Fruit fly (Drosophila melanogaster) whole organism, embryonic: ENCODE measurements around the gene CG10863.
A peak's percentile ranks its signal among the peaks of the same experiment; 100 is the strongest.

Source experiments
- Ada2b ChIP-seq: fragments of 200-800 bp; sonication (Bioruptor generic); IDR thresholded peaks from 2 replicates; pipeline ENCODE4 v1.3.6; 2022; ENCODE audit warnings: missing biosample characterization, missing genetic modification characterization
- BEAF-32 ChIP-seq: fragments of 200-800 bp; sonication (Bioruptor generic); optimal IDR thresholded peaks from 3 replicates; lab custom pipeline; 2017; ENCODE audit warnings: missing biosample characterization, missing genetic modification characterization, mild to moderate bottlenecking, moderate library complexity, missing genetic modification reagents
- Bteb2 ChIP-seq: fragments of 200-800 bp; sonication (Bioruptor generic); optimal IDR thresholded peaks from 2 replicates; lab custom pipeline; 2016; ENCODE audit warnings: missing biosample characterization, missing genetic modification characterization
- C15 ChIP-seq: fragments of 200-800 bp; sonication (Bioruptor generic); IDR thresholded peaks from 3 replicates; pipeline ENCODE4 v1.3.6; 2022; ENCODE audit warnings: missing biosample characterization, missing genetic modification characterization
- CG10147 ChIP-seq: fragments of 200-800 bp; sonication (Bioruptor generic); optimal IDR thresholded peaks from 2 replicates; lab custom pipeline; 2019; ENCODE audit warnings: missing biosample characterization, mild to moderate bottlenecking, missing genetic modification characterization, moderate library complexity
- CG10979 ChIP-seq: fragments of 200-800 bp; sonication (Bioruptor generic); optimal IDR thresholded peaks from 2 replicates; lab custom pipeline; 2018; ENCODE audit warnings: missing biosample characterization, mild to moderate bottlenecking, missing genetic modification characterization, moderate library complexity
- CG12219 ChIP-seq: fragments of 200-800 bp; sonication (Bioruptor generic); optimal IDR thresholded peaks from 3 replicates; lab custom pipeline; 2018; ENCODE audit warnings: missing biosample characterization, mild to moderate bottlenecking, missing genetic modification characterization
- CG12659 ChIP-seq: fragments of 200-800 bp; sonication (Bioruptor generic); optimal IDR thresholded peaks from 3 replicates; lab custom pipeline; 2017; ENCODE audit warnings: mild to moderate bottlenecking, missing biosample characterization, missing genetic modification reagents, missing genetic modification characterization
- CG13894 ChIP-seq: fragments of 200-800 bp; sonication (Bioruptor generic); optimal IDR thresholded peaks from 3 replicates; lab custom pipeline; 2018; ENCODE audit warnings: missing biosample characterization, mild to moderate bottlenecking, missing genetic modification characterization, moderate library complexity
- CG14667 ChIP-seq: fragments of 200-800 bp; sonication (Bioruptor generic); IDR thresholded peaks from 2 replicates; pipeline ENCODE4 v1.3.6; 2022; ENCODE audit warnings: missing biosample characterization, missing genetic modification characterization
- CG17802 ChIP-seq: fragments of 200-800 bp; sonication (Bioruptor generic); optimal IDR thresholded peaks from 2 replicates; lab custom pipeline; 2018; ENCODE audit warnings: missing biosample characterization, mild to moderate bottlenecking, missing genetic modification characterization, moderate library complexity
- CG3407 ChIP-seq: fragments of 200-800 bp; sonication (Bioruptor generic); optimal IDR thresholded peaks from 2 replicates; lab custom pipeline; 2018; ENCODE audit warnings: missing biosample characterization, mild to moderate bottlenecking, missing genetic modification characterization
- CG42726 ChIP-seq: fragments of 200-800 bp; sonication (Bioruptor generic); IDR thresholded peaks from 2 replicates; pipeline ENCODE4 v1.3.6; 2022; ENCODE audit warnings: missing biosample characterization, missing genetic modification characterization; ENCODE audit not compliant: partially characterized antibody
- CG43689 ChIP-seq: fragments of 200-800 bp; sonication (Bioruptor generic); IDR thresholded peaks from 2 replicates; pipeline ENCODE4 v1.3.6; 2022; ENCODE audit warnings: missing biosample characterization, missing genetic modification characterization
- CG4404 ChIP-seq: fragments of 200-800 bp; sonication (Bioruptor generic); IDR thresholded peaks from 2 replicates; pipeline ENCODE4 v1.3.6; 2022; ENCODE audit warnings: missing biosample characterization, missing genetic modification characterization
- CG4730 ChIP-seq: fragments of 200-800 bp; sonication (Bioruptor generic); IDR thresholded peaks from 2 replicates; pipeline ENCODE4 v1.3.6; 2022; ENCODE audit warnings: missing biosample characterization, missing genetic modification characterization
- CG4854 ChIP-seq: fragments of 200-800 bp; sonication (Bioruptor generic); optimal IDR thresholded peaks from 2 replicates; lab custom pipeline; 2016; ENCODE audit warnings: missing biosample characterization, missing genetic modification characterization, inconsistent platforms
- CG7786 ChIP-seq: fragments of 200-800 bp; sonication (Bioruptor generic); optimal IDR thresholded peaks from 2 replicates; lab custom pipeline; 2016; ENCODE audit warnings: missing biosample characterization, missing genetic modification characterization
- CG8478 ChIP-seq: fragments of >200 bp; optimal IDR thresholded peaks from 2 replicates; lab custom pipeline; 2018
- CG8924 ChIP-seq: fragments of 200-800 bp; optimal IDR thresholded peaks from 3 replicates; lab custom pipeline; 2019; ENCODE audit warnings: missing biosample characterization, mild to moderate bottlenecking, missing genetic modification characterization, moderate library complexity
- CG8944 ChIP-seq: fragments of 200-800 bp; sonication (Bioruptor generic); optimal IDR thresholded peaks from 3 replicates; lab custom pipeline; 2016; ENCODE audit warnings: missing biosample characterization, missing genetic modification characterization
- CG9215 ChIP-seq: fragments of 200-800 bp; sonication (Bioruptor generic); IDR thresholded peaks from 2 replicates; pipeline ENCODE4 v1.3.6; 2022; ENCODE audit warnings: missing biosample characterization, missing genetic modification characterization
- CoRest ChIP-seq: fragments of 200-800 bp; sonication (Bioruptor generic); optimal IDR thresholded peaks from 3 replicates; lab custom pipeline; 2018; ENCODE audit warnings: missing biosample characterization, mild to moderate bottlenecking, missing genetic modification characterization, moderate library complexity
- Dll ChIP-seq: fragments of 200-800 bp; sonication (Bioruptor generic); IDR thresholded peaks from 4 replicates; pipeline ENCODE4 v1.3.6; 2022; ENCODE audit warnings: missing biosample characterization, missing genetic modification characterization; ENCODE audit not compliant: partially characterized antibody
- E2f2 ChIP-seq: fragments of 200-800 bp; sonication (Bioruptor generic); IDR thresholded peaks from 2 replicates; pipeline ENCODE4 v1.3.6; 2022; ENCODE audit warnings: missing biosample characterization, missing genetic modification characterization
- Fer2 ChIP-seq: fragments of 200-800 bp; sonication (Bioruptor generic); optimal IDR thresholded peaks from 2 replicates; lab custom pipeline; 2018; ENCODE audit warnings: missing biosample characterization, mild to moderate bottlenecking, missing genetic modification characterization, moderate library complexity
- HLH54F ChIP-seq: fragments of 200-800 bp; sonication (Bioruptor generic); optimal IDR thresholded peaks from 3 replicates; lab custom pipeline; 2016; ENCODE audit warnings: missing biosample characterization, missing genetic modification characterization
- Jarid2 ChIP-seq: fragments of 200-800 bp; sonication (Bioruptor generic); optimal IDR thresholded peaks from 3 replicates; lab custom pipeline; 2017; ENCODE audit warnings: mild to moderate bottlenecking, missing biosample characterization, missing genetic modification reagents, missing genetic modification characterization
- MBD-R2 ChIP-seq: fragments of 200-800 bp; sonication (Bioruptor generic); IDR thresholded peaks from 2 replicates; pipeline ENCODE4 v1.3.6; 2022; ENCODE audit warnings: missing biosample characterization, missing genetic modification characterization
- Nf-YA ChIP-seq: fragments of 200-800 bp; sonication (Bioruptor generic); IDR thresholded peaks from 2 replicates; pipeline ENCODE4 v1.3.6; 2022; ENCODE audit warnings: missing biosample characterization, missing genetic modification characterization
- Ptx1 ChIP-seq: fragments of 200-800 bp; sonication (Bioruptor generic); IDR thresholded peaks from 2 replicates; pipeline ENCODE4 v1.3.6; 2022; ENCODE audit warnings: missing biosample characterization, missing genetic modification characterization
- Rx ChIP-seq: fragments of 200-800 bp; sonication (Bioruptor generic); IDR thresholded peaks from 2 replicates; pipeline ENCODE4 v1.3.6; 2022; ENCODE audit warnings: missing biosample characterization, missing genetic modification characterization
- Usf ChIP-seq: fragments of 200-800 bp; sonication (Bioruptor generic); optimal IDR thresholded peaks from 2 replicates; lab custom pipeline; 2017; ENCODE audit warnings: missing genotype, missing biosample characterization, missing genetic modification characterization
- Vsx1 ChIP-seq: fragments of 200-800 bp; sonication (Bioruptor generic); optimal IDR thresholded peaks from 2 replicates; lab custom pipeline; 2017; ENCODE audit warnings: missing biosample characterization, mild to moderate bottlenecking, missing genetic modification characterization, missing genetic modification reagents
- abd-A ChIP-seq: fragments of 200-800 bp; sonication (Bioruptor generic); optimal IDR thresholded peaks from 3 replicates; lab custom pipeline; 2019; ENCODE audit warnings: missing biosample characterization, mild to moderate bottlenecking, missing genetic modification characterization, moderate library complexity
- bbx ChIP-seq: fragments of 200-800 bp; sonication (Bioruptor generic); IDR thresholded peaks from 2 replicates; pipeline ENCODE4 v1.3.6; 2022; ENCODE audit warnings: missing biosample characterization, missing genetic modification characterization; ENCODE audit not compliant: partially characterized antibody
- bowl ChIP-seq: fragments of 200-800 bp; sonication (Bioruptor generic); IDR thresholded peaks from 2 replicates; pipeline ENCODE4 v1.3.6; 2022; ENCODE audit warnings: missing biosample characterization, missing genetic modification characterization
- cato ChIP-seq: fragments of 200-800 bp; sonication (Bioruptor generic); optimal IDR thresholded peaks from 2 replicates; lab custom pipeline; 2016; ENCODE audit warnings: missing biosample characterization, missing genetic modification characterization, borderline replicate concordance
- chn ChIP-seq: fragments of 200-800 bp; sonication (Bioruptor generic); optimal IDR thresholded peaks from 2 replicates; lab custom pipeline; 2016; ENCODE audit warnings: missing biosample characterization, missing genetic modification characterization
- hbn ChIP-seq: fragments of 200-800 bp; sonication (Bioruptor generic); IDR thresholded peaks from 2 replicates; pipeline ENCODE4 v1.3.6; 2022; ENCODE audit warnings: missing biosample characterization, missing genetic modification characterization; ENCODE audit not compliant: partially characterized antibody
- hth ChIP-seq: fragments of >200 bp; optimal IDR thresholded peaks from 2 replicates; lab custom pipeline; 2017; ENCODE audit warnings: inconsistent platforms
- insv ChIP-seq, 2 experiments: fragments of 200-800 bp; sonication (Bioruptor generic); optimal IDR thresholded peaks; 3 replicates each; lab custom pipeline; 2016 to 2018; ENCODE audit warnings: missing biosample characterization in 2 of 2, missing genetic modification characterization in 2 of 2
- inv ChIP-seq: fragments of 200-800 bp; sonication (Bioruptor generic); IDR thresholded peaks from 2 replicates; pipeline ENCODE4 v1.3.6; 2022; ENCODE audit warnings: missing biosample characterization, missing genetic modification characterization; ENCODE audit not compliant: partially characterized antibody
- kni ChIP-seq: fragments of 200-800 bp; sonication (Bioruptor generic); optimal IDR thresholded peaks from 3 replicates; lab custom pipeline; 2017; ENCODE audit warnings: mild to moderate bottlenecking, missing biosample characterization, missing genetic modification reagents, missing genetic modification characterization
- mam ChIP-seq: fragments of 200-800 bp; sonication (Bioruptor generic); optimal IDR thresholded peaks from 3 replicates; lab custom pipeline; 2016; ENCODE audit warnings: missing biosample characterization, missing genetic modification characterization
- otp ChIP-seq: fragments of 200-800 bp; sonication (Bioruptor generic); IDR thresholded peaks from 3 replicates; pipeline ENCODE4, ENCODE4 v1.3.6; 2022; ENCODE audit warnings: missing biosample characterization, missing genetic modification characterization
- pita ChIP-seq: fragments of 200-800 bp; sonication (Bioruptor generic); optimal IDR thresholded peaks from 2 replicates; lab custom pipeline; 2017; ENCODE audit warnings: missing biosample characterization, mild to moderate bottlenecking, missing genetic modification characterization
- slp2 ChIP-seq: fragments of 200-800 bp; sonication (Bioruptor generic); optimal IDR thresholded peaks from 2 replicates; lab custom pipeline; 2016; ENCODE audit warnings: missing biosample characterization, missing genetic modification characterization
- tgo ChIP-seq: fragments of 200-800 bp; sonication (Bioruptor generic); IDR thresholded peaks from 3 replicates; pipeline ENCODE4 v1.3.6; 2022; ENCODE audit warnings: missing biosample characterization, missing genetic modification characterization
- trem ChIP-seq: fragments of 200-800 bp; optimal IDR thresholded peaks from 3 replicates; lab custom pipeline; 2019; ENCODE audit warnings: missing biosample characterization, mild to moderate bottlenecking, missing genetic modification characterization, moderate library complexity
- vfl ChIP-seq: fragments of 200-800 bp; sonication (Bioruptor generic); optimal IDR thresholded peaks from 2 replicates; lab custom pipeline; 2016; ENCODE audit warnings: missing biosample characterization, missing genetic modification characterization
- zfh2 ChIP-seq: fragments of 200-800 bp; sonication (Bioruptor generic); optimal IDR thresholded peaks from 2 replicates; lab custom pipeline; 2016; ENCODE audit warnings: missing biosample characterization, missing genetic modification characterization

The CG10863 gene

DNA sequence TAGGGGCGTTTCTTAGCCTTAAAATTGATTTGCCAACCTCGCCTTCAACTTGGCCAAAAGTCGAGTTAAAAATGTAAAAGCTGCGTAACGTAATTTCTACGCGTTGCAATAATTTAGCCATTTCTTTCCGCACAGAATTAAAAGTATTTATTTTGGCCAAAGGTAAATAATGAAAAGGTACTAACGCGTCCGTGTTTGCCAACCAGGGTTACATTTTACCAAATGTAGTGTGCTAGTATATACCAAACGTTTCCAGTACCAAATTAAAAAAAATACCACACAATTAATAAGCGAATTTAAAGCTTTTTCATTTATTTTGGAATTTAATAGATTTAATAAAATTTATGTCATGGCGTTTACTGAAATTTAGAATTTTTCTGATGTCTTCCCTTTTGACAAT is 43.3 kb downstream of the CG10863 start, which contains the start of gene Ccz1 (continued):
- peak; percentile 71 for TF ChIP-seq CoRest (tag; lab: Kevin White, UChicago)
- TF ChIP-seq kni (GFP tag; lab: Kevin White, UChicago) = peak; percentile 71
- TF ChIP-seq chn (GFP tag; lab: Kevin White, UChicago) = peak; percentile 62
- TF ChIP-seq Vsx1 (GFP tag; lab: Kevin White, UChicago) = peak; percentile 30
- TF ChIP-seq E2f2 = no peak
- peak; percentile 51 for TF ChIP-seq slp2
- TF ChIP-seq CG13894 (tag; lab: Kevin White, UChicago) = no peak
- TF ChIP-seq CG4404 = no peak
- peak; percentile 58 for TF ChIP-seq trem (tag; lab: Kevin White, UChicago)
- TF ChIP-seq inv = no peak
- no peak for TF ChIP-seq Dll (GFP tag; lab: Robert Waterston, UW)
- TF ChIP-seq CG12219 (GFP tag; lab: Kevin White, UChicago) = no peak
- no peak for TF ChIP-seq bowl (GFP tag; lab: Robert Waterston, UW)
- TF ChIP-seq CG10147 (GFP tag; lab: Kevin White, UChicago) = no peak
- no peak for TF ChIP-seq otp
- no peak for TF ChIP-seq Ptx1 (GFP tag; lab: Robert Waterston, UW)
- no peak for TF ChIP-seq MBD-R2
- TF ChIP-seq CG9215 = no peak
- peak; percentile 32 for TF ChIP-seq CG17802 (tag; lab: Kevin White, UChicago)
- no peak for TF ChIP-seq CG43689 (GFP tag; lab: Robert Waterston, UW)
- peak; percentile 72 for TF ChIP-seq cato (GFP tag; lab: Kevin White, UChicago)
- TF ChIP-seq CG4730 (GFP tag; lab: Robert Waterston, UW) = no peak
- peak; percentile 28 for TF ChIP-seq BEAF-32
- peak; percentile 20 for TF ChIP-seq CG10979
- peak; percentile 39 for TF ChIP-seq CG8924 (tag; lab: Kevin White, UChicago)
- TF ChIP-seq hth (lab: Kevin White, UChicago) = no peak
- TF ChIP-seq Jarid2 (GFP tag; lab: Kevin White, UChicago) = peak; percentile 51
- peak; percentile 93 for TF ChIP-seq CG12659 (GFP tag; lab: Kevin White, UChicago)
- TF ChIP-seq Fer2 (tag; lab: Kevin White, UChicago) = peak; percentile 25
- TF ChIP-seq CG42726 (GFP tag; lab: Robert Waterston, UW) = no peak
- peak; percentile 74 for TF ChIP-seq CG3407
- TF ChIP-seq CG14667 = no peak
- peak; percentile 66 for TF ChIP-seq HLH54F (GFP tag; lab: Kevin White, UChicago)
- TF ChIP-seq CG7786 (GFP tag; lab: Kevin White, UChicago) = peak; percentile 61
- peak; percentile 57 for TF ChIP-seq zfh2 (GFP tag; lab: Kevin White, UChicago)
- peak; percentile 67 for TF ChIP-seq mam (GFP tag; lab: Kevin White, UChicago)
- no peak for TF ChIP-seq hbn (GFP tag; lab: Robert Waterston, UW)
- TF ChIP-seq C15 (GFP tag; lab: Robert Waterston, UW) = no peak
- TF ChIP-seq Nf-YA (GFP tag; lab: Robert Waterston, UW) = no peak
- TF ChIP-seq insv (GFP tag; optimal IDR thresholded peaks at IDR 0.05; lab: Kevin White, UChicago) = peak in 1 of 2 experiments; percentile 57
- TF ChIP-seq tgo = no peak
- TF ChIP-seq Bteb2 (GFP tag; lab: Kevin White, UChicago) = peak; percentile 52
- no peak for TF ChIP-seq pita (GFP tag; lab: Kevin White, UChicago)
- TF ChIP-seq CG8478 (lab: Kevin White, UChicago) = no peak
- TF ChIP-seq CG4854 = peak; percentile 70
- no peak for TF ChIP-seq abd-A (tag; lab: Kevin White, UChicago)
- no peak for TF ChIP-seq Rx (GFP tag; lab: Robert Waterston, UW)
- TF ChIP-seq vfl (GFP tag; lab: Kevin White, UChicago) = peak; percentile 50
- TF ChIP-seq CG8944 = peak; percentile 83
- no peak for TF ChIP-seq Ada2b (GFP tag; lab: Robert Waterston, UW)
- TF ChIP-seq Usf (GFP tag; lab: Kevin White, UChicago) = no peak
- TF ChIP-seq bbx (GFP tag; lab: Robert Waterston, UW) = no peak
